Fruit fly (Drosophila melanogaster) whole organism, embryonic: ENCODE data around the gene Ttc19.

ENCODE experiments used
- Abd-B ChIP-seq: fragments of 200-800 bp; sonication (Bioruptor generic); optimal IDR thresholded peaks from 2 replicates; lab custom pipeline; 2018; ENCODE audit warnings: missing biosample characterization, mild to moderate bottlenecking, missing genetic modification characterization, moderate library complexity
- Ada2b ChIP-seq: fragments of 200-800 bp; sonication (Bioruptor generic); IDR thresholded peaks from 2 replicates; pipeline ENCODE4 v1.3.6; 2022; ENCODE audit warnings: missing biosample characterization, missing genetic modification characterization
- CG10462 ChIP-seq: fragments of 200-800 bp; sonication (Bioruptor generic); optimal IDR thresholded peaks from 2 replicates; lab custom pipeline; 2016; ENCODE audit warnings: missing biosample characterization, missing genetic modification characterization
- CG10654 ChIP-seq: fragments of 200-800 bp; sonication (Bioruptor generic); optimal IDR thresholded peaks from 2 replicates; lab custom pipeline; 2016; ENCODE audit warnings: missing biosample characterization, missing genetic modification characterization
- CG11456 ChIP-seq: fragments of 200-800 bp; sonication (Bioruptor generic); IDR thresholded peaks from 3 replicates; pipeline ENCODE4 v1.3.6; 2022; ENCODE audit warnings: missing biosample characterization, missing genetic modification characterization
- CG13424 ChIP-seq: fragments of 200-800 bp; sonication (Bioruptor generic); optimal IDR thresholded peaks from 2 replicates; lab custom pipeline; 2019; ENCODE audit warnings: missing biosample characterization, mild to moderate bottlenecking, missing genetic modification characterization, moderate library complexity
- CG13775 ChIP-seq: fragments of 200-800 bp; sonication (Bioruptor generic); optimal IDR thresholded peaks from 3 replicates; lab custom pipeline; 2017; ENCODE audit warnings: missing biosample characterization, mild to moderate bottlenecking, missing genetic modification characterization
- CG14014 ChIP-seq: fragments of 200-800 bp; sonication (Bioruptor generic); IDR thresholded peaks from 2 replicates; pipeline ENCODE4 v1.3.6; 2022; ENCODE audit warnings: missing biosample characterization, missing genetic modification characterization
- CG17328 ChIP-seq: fragments of 200-800 bp; sonication (Bioruptor generic); IDR thresholded peaks from 2 replicates; pipeline ENCODE4 v1.3.6; 2022; ENCODE audit warnings: missing biosample characterization, missing genetic modification characterization
- CG17359 ChIP-seq: fragments of 200-800 bp; sonication (Bioruptor generic); optimal IDR thresholded peaks from 3 replicates; lab custom pipeline; 2018; ENCODE audit warnings: missing biosample characterization, mild to moderate bottlenecking, missing genetic modification characterization, moderate library complexity
- CG17361 ChIP-seq: fragments of 200-800 bp; sonication (Bioruptor generic); IDR thresholded peaks from 3 replicates; pipeline ENCODE4 v1.3.6; 2022; ENCODE audit warnings: missing biosample characterization, missing genetic modification characterization
- CG1792 ChIP-seq: fragments of 200-800 bp; sonication (Bioruptor generic); optimal IDR thresholded peaks from 2 replicates; lab custom pipeline; 2016; ENCODE audit warnings: missing biosample characterization, missing genetic modification characterization
- CG31441 ChIP-seq: fragments of 200-800 bp; sonication (Bioruptor generic); IDR thresholded peaks from 2 replicates; pipeline ENCODE4 v1.3.6; 2022; ENCODE audit warnings: missing biosample characterization, missing genetic modification characterization
- CG32532 ChIP-seq: fragments of 200-800 bp; sonication (Bioruptor generic); IDR thresholded peaks from 2 replicates; pipeline ENCODE4 v1.3.6; 2022; ENCODE audit warnings: missing biosample characterization, missing genetic modification characterization
- CG3407 ChIP-seq: fragments of 200-800 bp; sonication (Bioruptor generic); optimal IDR thresholded peaks from 2 replicates; lab custom pipeline; 2018; ENCODE audit warnings: missing biosample characterization, mild to moderate bottlenecking, missing genetic modification characterization
- CG3847 ChIP-seq: fragments of 200-800 bp; sonication (Bioruptor generic); IDR thresholded peaks from 2 replicates; pipeline ENCODE4 v1.3.6; 2022; ENCODE audit warnings: missing biosample characterization, missing genetic modification characterization
- CG6683 ChIP-seq: fragments of 200-800 bp; sonication (Bioruptor generic); optimal IDR thresholded peaks from 2 replicates; lab custom pipeline; 2017; ENCODE audit warnings: missing biosample characterization, mild to moderate bottlenecking, missing genetic modification characterization, missing genetic modification reagents
- CG7928 ChIP-seq: fragments of 200-800 bp; sonication (Bioruptor generic); optimal IDR thresholded peaks from 2 replicates; lab custom pipeline; 2017; ENCODE audit warnings: missing biosample characterization, mild to moderate bottlenecking, missing genetic modification characterization
- CG9215 ChIP-seq: fragments of 200-800 bp; sonication (Bioruptor generic); IDR thresholded peaks from 2 replicates; pipeline ENCODE4 v1.3.6; 2022; ENCODE audit warnings: missing biosample characterization, missing genetic modification characterization
- CG9437 ChIP-seq: fragments of 200-800 bp; sonication (Bioruptor generic); optimal IDR thresholded peaks from 2 replicates; lab custom pipeline; 2018; ENCODE audit warnings: missing biosample characterization, mild to moderate bottlenecking, missing genetic modification characterization
- CG9932 ChIP-seq: fragments of 200-800 bp; sonication (Bioruptor generic); IDR thresholded peaks from 2 replicates; pipeline ENCODE4 v1.3.6; 2022; ENCODE audit warnings: missing biosample characterization, missing genetic modification characterization
- D ChIP-seq, 2 experiments: fragments of 200-800 bp in 1 of 2; fragments of >200 bp in 1 of 2; sonication (Bioruptor generic) in 1 of 2; optimal IDR thresholded peaks; 2 replicates in 1 of 2; 3 replicates in 1 of 2; lab custom pipeline; 2017; ENCODE audit warnings: mild to moderate bottlenecking in 1 of 2, missing biosample characterization in 1 of 2, missing genetic modification characterization in 1 of 2, missing genetic modification reagents in 1 of 2
- D19A ChIP-seq: fragments of 200-800 bp; optimal IDR thresholded peaks from 3 replicates; lab custom pipeline; 2019; ENCODE audit warnings: missing biosample characterization, mild to moderate bottlenecking, missing genetic modification characterization, moderate library complexity
- Dbx ChIP-seq: fragments of 200-800 bp; sonication (Bioruptor generic); IDR thresholded peaks from 3 replicates; pipeline ENCODE4 v1.3.6; 2022; ENCODE audit warnings: missing biosample characterization, missing genetic modification characterization
- Drgx ChIP-seq: fragments of 200-800 bp; sonication (Bioruptor generic); IDR thresholded peaks from 2 replicates; pipeline ENCODE4 v1.3.6; 2022; ENCODE audit warnings: missing biosample characterization, missing genetic modification characterization
- Ets65A ChIP-seq: fragments of 200-800 bp; sonication (Bioruptor generic); peaks from one replicate; lab custom pipeline; 2016; ENCODE audit warnings: missing biosample characterization, missing genetic modification characterization
- Fer1 ChIP-seq: fragments of 200-800 bp; sonication (Bioruptor generic); optimal IDR thresholded peaks from 2 replicates; lab custom pipeline; 2017; ENCODE audit warnings: missing biosample characterization, mild to moderate bottlenecking, missing genetic modification characterization
- Hr78 ChIP-seq, 2 experiments: fragments of 200-800 bp in 1 of 2; fragments of >200 bp in 1 of 2; sonication (Bioruptor generic) in 1 of 2; optimal IDR thresholded peaks; 2 replicates each; lab custom pipeline; 2017 to 2019; ENCODE audit warnings: missing biosample characterization in 2 of 2, missing genetic modification characterization in 2 of 2, mild to moderate bottlenecking in 1 of 2, moderate library complexity in 1 of 2
- Med ChIP-seq: fragments of 200-800 bp; sonication (Bioruptor generic); peaks from one replicate; lab custom pipeline; 2016; ENCODE audit warnings: missing biosample characterization, missing genetic modification characterization, mild to moderate bottlenecking, inconsistent platforms, moderate library complexity
- Mrtf ChIP-seq: fragments of 200-800 bp; sonication (Bioruptor generic); IDR thresholded peaks from 3 replicates; pipeline ENCODE4 v1.3.6; 2022; ENCODE audit warnings: missing biosample characterization, missing genetic modification characterization
- Scr ChIP-seq: fragments of 200-800 bp; sonication (Bioruptor generic); IDR thresholded peaks from 2 replicates; pipeline ENCODE4 v1.3.6; 2022; ENCODE audit warnings: missing biosample characterization, missing genetic modification characterization; ENCODE audit not compliant: partially characterized antibody
- Sox102F ChIP-seq: fragments of 200-800 bp; sonication (Bioruptor generic); optimal IDR thresholded peaks from 2 replicates; lab custom pipeline; 2018; ENCODE audit warnings: missing biosample characterization, mild to moderate bottlenecking, missing genetic modification characterization, moderate library complexity
- Ssrp ChIP-seq: fragments of 200-800 bp; sonication (Bioruptor generic); optimal IDR thresholded peaks from 2 replicates; lab custom pipeline; 2018; ENCODE audit warnings: missing biosample characterization, mild to moderate bottlenecking, missing genetic modification characterization, moderate library complexity
- bigmax ChIP-seq: fragments of 200-800 bp; sonication (Bioruptor generic); optimal IDR thresholded peaks from 2 replicates; lab custom pipeline; 2018; ENCODE audit warnings: missing biosample characterization, mild to moderate bottlenecking, missing genetic modification characterization
- crc ChIP-seq: fragments of 200-800 bp; sonication (Bioruptor generic); optimal IDR thresholded peaks from 2 replicates; lab custom pipeline; 2016; ENCODE audit warnings: missing biosample characterization, missing genetic modification characterization
- dm ChIP-seq: fragments of 200-800 bp; sonication (Bioruptor generic); optimal IDR thresholded peaks from 3 replicates; lab custom pipeline; 2016; ENCODE audit warnings: missing biosample characterization, missing genetic modification characterization
- ems ChIP-seq: fragments of 200-800 bp; sonication (Bioruptor generic); optimal IDR thresholded peaks from 3 replicates; lab custom pipeline; 2016; ENCODE audit warnings: missing biosample characterization, missing genetic modification characterization
- ind ChIP-seq: fragments of 200-800 bp; sonication (Bioruptor generic); optimal IDR thresholded peaks from 3 replicates; lab custom pipeline; 2016; ENCODE audit warnings: missing biosample characterization, missing genetic modification characterization
- jumu ChIP-seq: fragments of 200-800 bp; sonication (Bioruptor generic); optimal IDR thresholded peaks from 3 replicates; lab custom pipeline; 2016; ENCODE audit warnings: missing biosample characterization, missing genetic modification characterization
- ken ChIP-seq: fragments of 200-800 bp; sonication (Bioruptor generic); IDR thresholded peaks from 3 replicates; pipeline ENCODE4 v1.3.6; 2022; ENCODE audit warnings: missing biosample characterization, missing genetic modification characterization
- otp ChIP-seq: fragments of 200-800 bp; sonication (Bioruptor generic); IDR thresholded peaks from 3 replicates; pipeline ENCODE4, ENCODE4 v1.3.6; 2022; ENCODE audit warnings: missing biosample characterization, missing genetic modification characterization
- pnt ChIP-seq: fragments of 200-800 bp; sonication (Bioruptor generic); optimal IDR thresholded peaks from 3 replicates; lab custom pipeline; 2016; ENCODE audit warnings: missing biosample characterization, missing genetic modification characterization
- sd ChIP-seq: fragments of 200-800 bp; sonication (Bioruptor generic); optimal IDR thresholded peaks from 3 replicates; lab custom pipeline; 2018; ENCODE audit warnings: missing biosample characterization, mild to moderate bottlenecking, missing genetic modification characterization, moderate library complexity
- sens-2 ChIP-seq: fragments of 200-800 bp; sonication (Bioruptor generic); IDR thresholded peaks from 2 replicates; pipeline ENCODE4 v1.3.6; 2022; ENCODE audit warnings: missing biosample characterization, missing genetic modification characterization
- sob ChIP-seq: fragments of 200-800 bp; sonication (Bioruptor generic); IDR thresholded peaks from 2 replicates; pipeline ENCODE4 v1.3.6; 2022; ENCODE audit warnings: missing biosample characterization, missing genetic modification characterization
- ssp ChIP-seq: fragments of 200-800 bp; sonication (Bioruptor generic); IDR thresholded peaks from 2 replicates; pipeline ENCODE4 v1.3.6; 2022; ENCODE audit warnings: missing biosample characterization, missing genetic modification characterization
- stc ChIP-seq: fragments of 200-800 bp; sonication (Bioruptor generic); IDR thresholded peaks from 2 replicates; pipeline ENCODE4 v1.3.6; 2022; ENCODE audit warnings: missing biosample characterization, missing genetic modification characterization
- vvl ChIP-seq: fragments of 200-800 bp; sonication (Bioruptor generic); IDR thresholded peaks from 2 replicates; pipeline ENCODE4 v1.3.6; 2022; ENCODE audit warnings: missing biosample characterization, missing genetic modification characterization

Gene Ttc19

DNA sequence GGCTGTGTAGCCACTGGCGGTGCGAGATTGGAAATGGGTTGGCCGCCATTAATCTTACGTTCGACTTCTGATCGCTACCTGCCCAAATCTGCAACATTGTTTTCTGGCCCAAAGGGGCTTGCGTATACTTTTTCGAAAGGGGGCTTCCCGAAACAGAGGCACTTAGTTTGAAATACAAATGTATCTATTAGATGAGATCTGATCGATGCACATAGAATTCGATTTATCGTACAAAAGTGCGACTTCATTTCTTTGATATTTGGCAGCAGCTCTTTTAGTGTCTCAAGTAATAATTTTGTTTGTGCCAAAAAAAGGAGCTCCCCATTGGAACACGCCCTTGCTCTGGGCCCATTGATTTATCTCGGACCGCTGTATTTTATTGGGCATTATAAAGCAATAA, 26.8 kb upstream of the Ttc19 start:
- TF ChIP-seq sens-2 (GFP tag; lab: Robert Waterston, UW), result no peak
- TF ChIP-seq CG3407 (GFP tag; lab: Kevin White, UChicago), result no peak
- no peak for TF ChIP-seq jumu (GFP tag; lab: Kevin White, UChicago)
- TF ChIP-seq ken (GFP tag; lab: Robert Waterston, UW), result no peak
- TF ChIP-seq Scr, result no peak
- TF ChIP-seq Hr78 (GFP tag; optimal IDR thresholded peaks at IDR 0.05; lab: Kevin White, UChicago), result no peak
- TF ChIP-seq CG13424, result no peak
- TF ChIP-seq ssp (GFP tag; lab: Robert Waterston, UW), result no peak
- TF ChIP-seq crc (GFP tag; lab: Kevin White, UChicago), result no peak
- TF ChIP-seq CG13775 (GFP tag; lab: Kevin White, UChicago), result no peak
- no peak for TF ChIP-seq vvl
- TF ChIP-seq CG1792, result no peak
- no peak for TF ChIP-seq CG6683
- TF ChIP-seq, all 482 proteins: peak for 0

DNA sequence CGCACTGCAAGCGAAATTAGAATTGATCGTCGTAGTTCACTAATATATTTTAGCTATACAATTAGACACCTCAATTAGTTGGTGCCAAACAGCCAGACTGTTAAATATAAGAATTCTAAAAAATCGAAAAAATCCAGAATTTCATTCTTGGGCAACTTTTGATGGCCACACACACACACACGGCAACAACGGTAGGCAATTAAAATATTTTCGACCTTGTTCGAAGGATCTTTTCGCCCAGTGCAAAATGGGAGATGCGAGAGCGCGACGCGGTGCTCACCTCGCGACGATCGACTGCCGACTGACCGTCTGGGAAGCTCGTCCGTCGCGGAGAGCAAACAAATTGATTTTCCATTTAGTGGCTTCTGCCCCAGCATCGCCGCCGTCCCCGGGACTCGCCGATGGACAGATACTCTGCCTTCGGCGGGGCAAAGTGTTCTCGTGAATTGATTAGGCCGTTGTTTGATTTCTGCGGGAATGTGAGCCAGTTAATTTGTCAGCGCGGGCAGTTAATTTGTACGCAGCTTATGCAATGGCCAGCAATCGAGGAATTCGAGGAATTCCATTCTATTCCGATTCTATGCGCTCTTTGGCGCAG, 24.7 kb upstream of the Ttc19 start, which contains the start of gene CG10702:
Gene CG10702, minus strand, starts transcription at position 304 of the 598 bp plus-strand sequence.
- TF ChIP-seq Drgx, result peak; percentile 33; the same call in 1 of the 2 replicates
- TF ChIP-seq CG3847 (GFP tag; lab: Robert Waterston, UW), result 0 out of 2 replicates have a peak, but pooled peaks have one; percentile 5
- TF ChIP-seq Med (GFP tag; lab: Kevin White, UChicago), result peak; percentile 70
- peak; percentile 28 for TF ChIP-seq Ssrp
- peak; percentile 15 for TF ChIP-seq ems (GFP tag; lab: Kevin White, UChicago)
- TF ChIP-seq CG11456 (GFP tag; lab: Robert Waterston, UW), result 0 out of 3 replicates have a peak, but pooled peaks have one; percentile 5
- TF ChIP-seq pnt (GFP tag; lab: Kevin White, UChicago), result no peak
- 0 out of 2 replicates have a peak, but pooled peaks have one; percentile 13 for TF ChIP-seq CG9932 (GFP tag; lab: Robert Waterston, UW)
- TF ChIP-seq CG10462 (GFP tag; lab: Kevin White, UChicago), result no peak
- 0 out of 3 replicates have a peak, but pooled peaks have one; percentile 19 for TF ChIP-seq otp
- TF ChIP-seq CG9215, result 0 out of 2 replicates have a peak, but pooled peaks have one; percentile 8
- no peak for TF ChIP-seq CG17359 (tag; lab: Kevin White, UChicago)
- no peak for TF ChIP-seq D (optimal IDR thresholded peaks at IDR 0.05; lab: Kevin White, UChicago)
- peak; percentile 14 for TF ChIP-seq D (GFP tag; optimal IDR thresholded peaks at IDR 0.05; lab: Kevin White, UChicago)
- 0 out of 3 replicates have a peak, but pooled peaks have one; percentile 18 for TF ChIP-seq Dbx
- TF ChIP-seq Fer1 (GFP tag; lab: Kevin White, UChicago), result no peak
- TF ChIP-seq CG31441 (GFP tag; lab: Robert Waterston, UW), result peak; percentile 33; the same call in 1 of the 2 replicates
- TF ChIP-seq D19A (tag; lab: Kevin White, UChicago), result peak; percentile 80
- TF ChIP-seq CG9437 (GFP tag; lab: Kevin White, UChicago), result no peak
- TF ChIP-seq stc, result no peak; the same call in 1 of the 2 replicates
- no peak for TF ChIP-seq CG7928 (GFP tag; lab: Kevin White, UChicago)
- 0 out of 2 replicates have a peak, but pooled peaks have one; percentile 29 for TF ChIP-seq CG32532 (GFP tag; lab: Robert Waterston, UW)
- TF ChIP-seq sd (tag; lab: Kevin White, UChicago), result no peak
- TF ChIP-seq CG10654, result no peak
- TF ChIP-seq bigmax (GFP tag; lab: Kevin White, UChicago), result no peak
- TF ChIP-seq Ets65A (GFP tag; lab: Kevin White, UChicago), result peak; percentile 91
- peak; percentile 5 for TF ChIP-seq Abd-B (GFP tag; lab: Kevin White, UChicago)
- TF ChIP-seq sob (GFP tag; lab: Robert Waterston, UW), result 0 out of 2 replicates have a peak, but pooled peaks have one; percentile 41
- TF ChIP-seq ken (GFP tag; lab: Robert Waterston, UW), result peak; percentile 55; the same call in 1 of the 3 replicates
- peak; percentile 15 for TF ChIP-seq Sox102F (GFP tag; lab: Kevin White, UChicago)
- TF ChIP-seq CG14014, result no peak
- peak; percentile 7 for TF ChIP-seq ind
- TF ChIP-seq CG1792, result peak; percentile 5
- TF ChIP-seq CG17361 (GFP tag; lab: Robert Waterston, UW), result peak; percentile 54; the same call in 2 of the 3 replicates
- 0 out of 2 replicates have a peak, but pooled peaks have one; percentile 20 for TF ChIP-seq CG17328 (GFP tag; lab: Robert Waterston, UW)
- 0 out of 3 replicates have a peak, but pooled peaks have one; percentile 15 for TF ChIP-seq Mrtf (GFP tag; lab: Robert Waterston, UW)
- peak; percentile 28; the same call in 1 of the 2 replicates for TF ChIP-seq Ada2b
- no peak for TF ChIP-seq dm
